Worm (Caenorhabditis elegans) whole organism, L4 larva: ENCODE results near the gene Y57E12AR.1.

Source experiments
- D1046.2 ChIP-seq: fragments of 200-800 bp; sonication (Bioruptor generic); IDR thresholded peaks from 2 replicates; pipeline ENCODE4 v1.3.6; 2022; ENCODE audit warnings: missing genetic modification characterization, missing compliant biosample characterization
- F10B5.3 ChIP-seq: sonication (generic microtip); optimal IDR thresholded peaks from 2 replicates; lab custom pipeline; 2016; ENCODE audit warnings: mild to moderate bottlenecking, missing genetic modification characterization, missing compliant biosample characterization
- F26F4.8 ChIP-seq: fragments of 200-800 bp; sonication (Bioruptor generic); conservative IDR thresholded peaks from 2 replicates; pipeline ENCODE4 v1.3.6; 2022; ENCODE audit warnings: missing genetic modification characterization, missing compliant biosample characterization
- F37D6.2 ChIP-seq: sonication (generic microtip); optimal IDR thresholded peaks from 2 replicates; lab custom pipeline; 2016; ENCODE audit warnings: mild to moderate bottlenecking, missing genetic modification characterization, missing compliant biosample characterization
- Y48G9A.11 ChIP-seq: fragments of 200-800 bp; sonication (Bioruptor generic); IDR thresholded peaks from 2 replicates; pipeline ENCODE4 v1.3.6; 2022; ENCODE audit warnings: missing genetic modification reagents, missing genetic modification characterization, missing compliant biosample characterization
- Y5F2A.4 ChIP-seq: fragments of 200-800 bp; sonication (Bioruptor generic); optimal IDR thresholded peaks from 2 replicates; lab custom pipeline; 2018; ENCODE audit warnings: mild to moderate bottlenecking, missing genetic modification characterization, missing compliant biosample characterization
- ZK337.2 ChIP-seq: fragments of 200-800 bp; sonication (Bioruptor generic); IDR thresholded peaks from 2 replicates; pipeline ENCODE4 v1.3.6; 2022; ENCODE audit warnings: missing genetic modification reagents, missing genetic modification characterization, missing compliant biosample characterization
- aha-1 ChIP-seq: fragments of 150-350 bp; peaks from one replicate; lab custom pipeline; 2014; ENCODE audit warnings: missing biosample characterization, missing genetic modification characterization
- aly-2 ChIP-seq: sonication (generic microtip); optimal IDR thresholded peaks from 2 replicates; lab custom pipeline; 2018; ENCODE audit warnings: missing biosample characterization, missing genetic modification characterization
- ama-1 ChIP-seq: fragments of 150-350 bp; optimal IDR thresholded peaks from 2 replicates; lab custom pipeline; 2014; ENCODE audit warnings: inconsistent platforms, mixed read lengths
- arid-1 ChIP-seq: fragments of 200-800 bp; sonication (Bioruptor generic); conservative IDR thresholded peaks from 2 replicates; pipeline ENCODE4 v1.3.6; 2022; ENCODE audit warnings: missing genetic modification reagents, missing genetic modification characterization, missing compliant biosample characterization
- attf-4 ChIP-seq: sonication (generic microtip); optimal IDR thresholded peaks from 3 replicates; lab custom pipeline; 2017; ENCODE audit warnings: missing biosample characterization, missing genetic modification characterization
- ceh-20 ChIP-seq: fragments of 200-800 bp; sonication (Bioruptor generic); IDR thresholded peaks from 2 replicates; pipeline ENCODE4 v1.3.6; 2022; ENCODE audit warnings: missing genetic modification reagents, missing genetic modification characterization, missing compliant biosample characterization
- ceh-44 ChIP-seq: fragments of 200-800 bp; sonication (Bioruptor generic); IDR thresholded peaks from 2 replicates; pipeline ENCODE4 v1.3.6; 2022; ENCODE audit warnings: missing genetic modification reagents, missing genetic modification characterization, missing compliant biosample characterization
- ceh-82 ChIP-seq: sonication (generic microtip); optimal IDR thresholded peaks from 2 replicates; lab custom pipeline; 2017; ENCODE audit warnings: missing biosample characterization, missing genetic modification characterization
- ces-1 ChIP-seq: fragments of 150-350 bp; sonication (generic microtip); optimal IDR thresholded peaks from 4 replicates; lab custom pipeline; 2014; ENCODE audit warnings: missing biosample characterization, missing genetic modification reagents, missing genetic modification characterization
- daf-12 ChIP-seq: fragments of 150-350 bp; optimal IDR thresholded peaks from 2 replicates; lab custom pipeline; 2014; ENCODE audit warnings: missing biosample characterization, missing genetic modification reagents, missing genetic modification characterization
- daf-19 ChIP-seq: fragments of 200-800 bp; sonication (Bioruptor generic); conservative IDR thresholded peaks from 2 replicates; pipeline ENCODE4 v1.3.6; 2022; ENCODE audit warnings: missing genetic modification characterization, missing compliant biosample characterization
- daf-8 ChIP-seq: fragments of 200-800 bp; sonication (Bioruptor generic); IDR thresholded peaks from 2 replicates; pipeline ENCODE4 v1.3.6; 2022; ENCODE audit warnings: missing genetic modification characterization, missing compliant biosample characterization
- dmd-8 ChIP-seq: fragments of 200-800 bp; sonication (Bioruptor generic); IDR thresholded peaks from 2 replicates; pipeline ENCODE4 v1.3.6; 2022; ENCODE audit warnings: missing genetic modification characterization, missing compliant biosample characterization
- dmd-9 ChIP-seq: fragments of 200-800 bp; sonication (Bioruptor generic); IDR thresholded peaks from 2 replicates; pipeline ENCODE4 v1.3.6; 2022; ENCODE audit warnings: missing genetic modification reagents, missing genetic modification characterization, missing compliant biosample characterization
- egl-27 ChIP-seq: sonication (generic microtip); optimal IDR thresholded peaks from 3 replicates; lab custom pipeline; 2017; ENCODE audit warnings: missing biosample characterization, missing genetic modification reagents, missing genetic modification characterization
- fkh-10 ChIP-seq: fragments of 150-350 bp; optimal IDR thresholded peaks from 2 replicates; lab custom pipeline; 2014; ENCODE audit warnings: missing biosample characterization, missing genetic modification reagents, missing genetic modification characterization
- gei-8 ChIP-seq: fragments of 200-800 bp; sonication (Bioruptor generic); optimal IDR thresholded peaks from 2 replicates; lab custom pipeline; 2018; ENCODE audit warnings: mild to moderate bottlenecking, missing genetic modification characterization, missing compliant biosample characterization
- hif-1 ChIP-seq, 2 experiments: sonication (generic microtip); optimal IDR thresholded peaks; 2 replicates each; lab custom pipeline; 2016 to 2017; ENCODE audit warnings: missing compliant biosample characterization in 2 of 2, missing genetic modification characterization in 2 of 2, missing genetic modification reagents in 2 of 2, missing genotype in 2 of 2, mild to moderate bottlenecking in 1 of 2
- hlh-30 ChIP-seq: sonication (generic microtip); optimal IDR thresholded peaks from 2 replicates; lab custom pipeline; 2017; ENCODE audit warnings: antibody characterized with exemption, mild to moderate bottlenecking, missing genetic modification characterization, missing compliant biosample characterization; ENCODE audit not compliant: insufficient read depth
- hmg-1.1 ChIP-seq: fragments of 200-800 bp; sonication (Bioruptor generic); IDR thresholded peaks from 2 replicates; pipeline ENCODE4 v1.3.6; 2022; ENCODE audit warnings: missing genetic modification reagents, missing genetic modification characterization, missing compliant biosample characterization
- jun-1 ChIP-seq: fragments of 150-350 bp; optimal IDR thresholded peaks from 2 replicates; lab custom pipeline; 2014; ENCODE audit warnings: missing biosample characterization, missing genetic modification reagents, missing genetic modification characterization
- lim-7 ChIP-seq: fragments of 200-800 bp; sonication (Bioruptor generic); IDR thresholded peaks from 2 replicates; pipeline ENCODE4 v1.3.6; 2022; ENCODE audit warnings: missing genetic modification characterization, missing compliant biosample characterization
- lin-13 ChIP-seq: fragments of 150-350 bp; optimal IDR thresholded peaks from 2 replicates; lab custom pipeline; 2014; ENCODE audit warnings: missing biosample characterization, missing genetic modification reagents, missing genetic modification characterization
- lin-29 ChIP-seq: fragments of 200-800 bp; sonication (Bioruptor generic); IDR thresholded peaks from 2 replicates; pipeline ENCODE4 v1.3.6; 2022; ENCODE audit warnings: missing genetic modification reagents, missing genetic modification characterization, missing compliant biosample characterization
- lsy-2 ChIP-seq, 2 experiments: fragments of 150-350 bp in 1 of 2; sonication (generic microtip) in 1 of 2; optimal IDR thresholded peaks; 2 replicates each; lab custom pipeline; 2014 to 2017; ENCODE audit warnings: missing biosample characterization in 2 of 2, missing genetic modification characterization in 2 of 2
- madf-5 ChIP-seq, 2 experiments: fragments of 200-800 bp; sonication (Bioruptor generic); IDR thresholded peaks; 2 replicates each; pipeline ENCODE4 v1.3.6; 2022; ENCODE audit warnings: missing compliant biosample characterization in 2 of 2, missing genetic modification characterization in 2 of 2
- mdl-1 ChIP-seq, 2 experiments: fragments of 150-350 bp in 1 of 2; sonication (generic microtip) in 1 of 2; optimal IDR thresholded peaks; 2 replicates each; lab custom pipeline; 2014 to 2017; ENCODE audit warnings: missing biosample characterization in 2 of 2, missing genetic modification characterization in 2 of 2
- mxl-2 ChIP-seq: fragments of 200-800 bp; sonication (Bioruptor generic); conservative IDR thresholded peaks from 2 replicates; pipeline ENCODE4 v1.3.6; 2022; ENCODE audit warnings: missing genetic modification reagents, missing genetic modification characterization, missing compliant biosample characterization
- mxl-3 ChIP-seq: fragments of 200-800 bp; sonication (Bioruptor generic); optimal IDR thresholded peaks from 2 replicates; lab custom pipeline; 2018; ENCODE audit warnings: mild to moderate bottlenecking, missing genetic modification characterization, missing compliant biosample characterization
- nhr-11 ChIP-seq: fragments of 150-350 bp; optimal IDR thresholded peaks from 2 replicates; lab custom pipeline; 2014; ENCODE audit warnings: missing biosample characterization, missing genetic modification characterization
- nhr-111 ChIP-seq: fragments of 200-800 bp; sonication (Bioruptor generic); optimal IDR thresholded peaks from 2 replicates; lab custom pipeline; 2018; ENCODE audit warnings: mild to moderate bottlenecking, missing genetic modification characterization, missing compliant biosample characterization
- nhr-41 ChIP-seq: fragments of 200-800 bp; sonication (Bioruptor generic); IDR thresholded peaks from 2 replicates; pipeline ENCODE4 v1.3.6; 2022; ENCODE audit warnings: missing genetic modification reagents, missing genetic modification characterization, missing compliant biosample characterization
- nhr-42 ChIP-seq: fragments of 200-800 bp; sonication (Bioruptor generic); IDR thresholded peaks from 2 replicates; pipeline ENCODE4 v1.3.6; 2022; ENCODE audit warnings: missing genetic modification characterization, missing compliant biosample characterization
- pha-4 ChIP-seq, 2 experiments: fragments of 150-350 bp in 1 of 2; fragments of 200-800 bp in 1 of 2; sonication (Bioruptor generic) in 1 of 2; IDR thresholded peaks in 1 of 2; optimal IDR thresholded peaks in 1 of 2; 2 replicates each; pipeline versions ENCODE4 v1.3.6 to Lab custom; 2014 to 2022; ENCODE audit warnings: missing genetic modification characterization in 2 of 2, missing genetic modification reagents in 2 of 2, missing biosample characterization in 1 of 2, missing compliant biosample characterization in 1 of 2
- pqm-1 ChIP-seq: sonication (generic microtip); optimal IDR thresholded peaks from 2 replicates; lab custom pipeline; 2017; ENCODE audit warnings: missing biosample characterization, missing genetic modification characterization
- skn-1 ChIP-seq: fragments of 150-350 bp; optimal IDR thresholded peaks from 2 replicates; lab custom pipeline; 2014; ENCODE audit warnings: missing biosample characterization, missing genetic modification characterization
- snpc-1.2 ChIP-seq: fragments of 200-800 bp; sonication (Bioruptor generic); IDR thresholded peaks from 2 replicates; pipeline ENCODE4 v1.3.6; 2022; ENCODE audit warnings: missing genetic modification reagents, missing genetic modification characterization, missing compliant biosample characterization
- spr-3 ChIP-seq: fragments of 200-800 bp; sonication (Bioruptor generic); optimal IDR thresholded peaks from 2 replicates; lab custom pipeline; 2018; ENCODE audit warnings: mild to moderate bottlenecking, missing genetic modification characterization, missing compliant biosample characterization
- tag-97 ChIP-seq: fragments of 200-800 bp; sonication (Bioruptor generic); IDR thresholded peaks from 2 replicates; pipeline ENCODE4 v1.3.6; 2022; ENCODE audit warnings: missing genetic modification characterization, missing compliant biosample characterization
- zag-1 ChIP-seq: fragments of 150-350 bp; optimal IDR thresholded peaks from 2 replicates; lab custom pipeline; 2014; ENCODE audit warnings: missing biosample characterization, missing genetic modification characterization
- zfp-2 ChIP-seq: sonication (generic microtip); optimal IDR thresholded peaks from 2 replicates; lab custom pipeline; 2016; ENCODE audit warnings: mild to moderate bottlenecking, missing genetic modification characterization, missing compliant biosample characterization
- zfp-3 ChIP-seq: fragments of 200-800 bp; sonication (Bioruptor generic); conservative IDR thresholded peaks from 2 replicates; pipeline ENCODE4 v1.3.6; 2022; ENCODE audit warnings: missing genetic modification reagents, missing genetic modification characterization, missing compliant biosample characterization
- zip-11 ChIP-seq: fragments of 200-800 bp; sonication (Bioruptor generic); IDR thresholded peaks from 2 replicates; pipeline ENCODE4 v1.3.6; 2022; ENCODE audit warnings: missing genetic modification characterization, missing compliant biosample characterization
- zip-2 ChIP-seq: fragments of 150-350 bp; optimal IDR thresholded peaks from 2 replicates; lab custom pipeline; 2014; ENCODE audit warnings: missing biosample characterization, missing genetic modification characterization

Gene Y57E12AR.1

DNA sequence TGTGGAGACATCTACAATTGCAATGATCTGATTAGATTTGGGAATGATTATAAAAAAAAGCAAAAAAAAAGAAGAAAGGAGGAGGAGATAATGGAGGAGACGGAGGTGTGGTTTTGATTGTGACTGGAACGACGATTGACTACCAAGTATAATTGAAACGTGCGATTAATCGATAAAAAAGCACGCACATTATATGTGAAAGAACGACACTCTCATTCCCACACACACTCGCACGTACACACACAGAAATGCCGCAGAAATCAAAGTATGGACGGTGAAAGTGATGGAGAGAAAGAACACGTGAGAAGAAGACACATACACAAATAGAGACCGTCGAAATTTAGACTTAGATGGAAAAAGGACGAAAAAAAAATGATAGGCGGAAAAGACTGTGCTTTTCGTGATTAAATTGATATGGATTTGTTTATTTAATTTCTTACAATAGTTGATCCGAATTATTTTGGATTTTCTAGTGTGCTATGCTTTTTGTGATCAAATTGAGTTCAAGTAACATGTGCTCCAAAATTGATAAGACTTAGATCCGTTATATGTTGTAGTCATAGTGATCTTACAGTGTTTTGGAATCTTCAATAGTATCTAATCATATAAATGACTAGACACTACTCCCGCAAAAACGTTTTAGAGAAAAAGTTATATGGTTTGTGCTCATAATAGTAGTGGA, 28.7 kb upstream of the Y57E12AR.1 start, which contains the start of gene nhr-135:
nhr-135 (minus strand) TSS at position 51 of the 682 bp plus-strand sequence.
- TF ChIP-seq lin-13 (GFP tag; lab: Kevin White, UChicago): no peak
- peak; percentile 87 for TF ChIP-seq mxl-3
- no peak for TF ChIP-seq aly-2
- TF ChIP-seq F10B5.3 (tag; lab: Kevin White, UChicago): no peak
- TF ChIP-seq egl-27: no peak
- TF ChIP-seq dmd-9: no peak
- no peak for TF ChIP-seq zip-2 (tag; lab: Kevin White, UChicago)
- peak; percentile 57 for TF ChIP-seq pqm-1 (tag; lab: Kevin White, UChicago)
- TF ChIP-seq daf-19 (GFP tag; lab: Robert Waterston, UW): no peak
- no peak for TF ChIP-seq Y5F2A.4 (GFP tag; lab: Kevin White, UChicago)
- no peak for TF ChIP-seq D1046.2 (GFP tag; lab: Robert Waterston, UW)
- TF ChIP-seq F37D6.2 (tag; lab: Kevin White, UChicago): no peak
- no peak for TF ChIP-seq nhr-42
- TF ChIP-seq mxl-2 (GFP tag; lab: Robert Waterston, UW): no peak
- no peak for TF ChIP-seq nhr-41
- no peak for TF ChIP-seq F26F4.8 (GFP tag; lab: Robert Waterston, UW)
- TF ChIP-seq Y48G9A.11 (GFP tag; lab: Robert Waterston, UW): no peak
- TF ChIP-seq ama-1 (lab: Kevin White, UChicago): no peak
- TF ChIP-seq arid-1 (GFP tag; lab: Robert Waterston, UW): no peak
- TF ChIP-seq mdl-1 (tag; optimal IDR thresholded peaks at IDR 0.05; lab: Kevin White, UChicago): peak; percentile 82 to 97
- peak; percentile 26 to 95 for TF ChIP-seq hif-1 (tag; optimal IDR thresholded peaks at IDR 0.05; lab: Kevin White, UChicago)
- no peak for TF ChIP-seq ZK337.2 (GFP tag; lab: Robert Waterston, UW)
- no peak for TF ChIP-seq tag-97
- TF ChIP-seq hmg-1.1: no peak
- peak; percentile 98 for TF ChIP-seq aha-1 (tag; lab: Kevin White, UChicago)
- no peak for TF ChIP-seq nhr-11
- no peak for TF ChIP-seq daf-12 (tag; lab: Kevin White, UChicago)
- no peak for TF ChIP-seq ces-1 (GFP tag; lab: Kevin White, UChicago)
- no peak for TF ChIP-seq skn-1 (tag; lab: Kevin White, UChicago)
- no peak for TF ChIP-seq nhr-111 (GFP tag; lab: Kevin White, UChicago)
- no peak for TF ChIP-seq madf-5 (GFP tag; IDR thresholded peaks at IDR 0.05; lab: Robert Waterston, UW)
- no peak for TF ChIP-seq daf-8 (GFP tag; lab: Robert Waterston, UW)
- no peak for TF ChIP-seq zip-11 (GFP tag; lab: Robert Waterston, UW)
- no peak for TF ChIP-seq ceh-20 (GFP tag; lab: Robert Waterston, UW)
- TF ChIP-seq zfp-2 (tag; lab: Kevin White, UChicago): no peak
- no peak for TF ChIP-seq zag-1 (tag; lab: Kevin White, UChicago)
- TF ChIP-seq snpc-1.2: no peak
- no peak for TF ChIP-seq zfp-3 (GFP tag; lab: Robert Waterston, UW)
- TF ChIP-seq fkh-10 (GFP tag; lab: Kevin White, UChicago): no peak
- no peak for TF ChIP-seq lin-29
- TF ChIP-seq lim-7 (GFP tag; lab: Robert Waterston, UW): no peak
- no peak for TF ChIP-seq pha-4 (GFP tag; IDR thresholded peaks at IDR 0.05; lab: Robert Waterston, UW)
- TF ChIP-seq pha-4 (tag; optimal IDR thresholded peaks at IDR 0.05; lab: Kevin White, UChicago): no peak
- TF ChIP-seq spr-3 (GFP tag; lab: Kevin White, UChicago): no peak
- no peak for TF ChIP-seq attf-4 (tag; lab: Kevin White, UChicago)
- TF ChIP-seq ceh-44 (GFP tag; lab: Robert Waterston, UW): no peak
- TF ChIP-seq dmd-8: no peak
- TF ChIP-seq gei-8 (GFP tag; lab: Kevin White, UChicago): peak; percentile 4
- no peak for TF ChIP-seq ceh-82 (tag; lab: Kevin White, UChicago)
- peak; percentile 90 for TF ChIP-seq hlh-30
- peak in 1 of 2 experiments; percentile 46 for TF ChIP-seq lsy-2 (tag; optimal IDR thresholded peaks at IDR 0.05; lab: Kevin White, UChicago)
- TF ChIP-seq jun-1 (tag; lab: Kevin White, UChicago): no peak
